Worm (Caenorhabditis elegans): ENCODE data around the gene sra-27.

ce11 chrII:6561300-6561699 is 7.5 kb upstream of the sra-27 start, which contains the start of gene F18C5.10:
- TF ChIP-seq him-1 (tag; optimal IDR thresholded peaks at IDR 0.05) (no peak), W03F9.2 (tag; optimal IDR thresholded peaks at IDR 0.05) (no peak)

Measured in whole organism, L4/young adult.